Fruit fly (Drosophila melanogaster) S2 (cell line): Measurements from ENCODE around the gene CG2260.

Source experiments
- CG8478 ChIP-seq: fragments of >200 bp; optimal IDR thresholded peaks from 2 replicates; lab custom pipeline; 2018
- CTCF ChIP-seq, 2 experiments: fragments of >200 bp; optimal IDR thresholded peaks; 2 replicates each; lab custom pipeline; 2018

The CG2260 gene

dm6 chrX:8114476-8115342 lies 6.2 kb downstream of the CG2260 start:
- TF ChIP-seq CTCF (optimal IDR thresholded peaks at IDR 0.05; lab: Kevin White, UChicago) = no peak
- TF ChIP-seq CG8478 (lab: Kevin White, UChicago) = no peak

- TF ChIP-seq CG8478 (lab: Kevin White, UChicago) (no peak), CTCF (optimal IDR thresholded peaks at IDR 0.05; lab: Kevin White, UChicago) (no peak)
These were observed 7.3 kb downstream of the CG2260 start for dm6 chrX:8113386-8114279.

dm6 chrX:8112715-8113114 lies 8.2 kb downstream of the CG2260 start:
- TF ChIP-seq CTCF (optimal IDR thresholded peaks at IDR 0.05; lab: Kevin White, UChicago) (no peak), CG8478 (lab: Kevin White, UChicago) (no peak)

DNA sequence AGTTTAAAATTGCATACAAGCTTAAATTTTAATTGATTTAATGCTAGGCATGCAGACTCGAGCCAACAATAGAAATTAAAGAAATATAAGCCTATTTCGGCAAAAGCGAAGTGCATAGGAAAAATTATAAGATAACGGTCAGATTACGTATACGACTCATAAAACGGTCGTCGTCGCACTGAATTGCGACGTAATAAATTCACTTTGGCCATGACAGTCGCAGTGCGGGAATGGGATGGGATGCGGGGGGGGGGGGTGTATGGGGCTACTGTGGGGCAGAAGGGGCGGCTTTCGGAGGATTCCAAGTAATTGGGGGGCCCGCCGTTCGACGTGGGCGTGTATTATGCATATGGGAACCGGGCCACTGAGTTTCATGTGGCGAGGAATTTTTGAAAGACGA lies 10.0 kb downstream of the CG2260 start:
- TF ChIP-seq CTCF (optimal IDR thresholded peaks at IDR 0.05; lab: Kevin White, UChicago) (no peak), CG8478 (lab: Kevin White, UChicago) (no peak)

- TF ChIP-seq CG8478 (lab: Kevin White, UChicago) (no peak), CTCF (optimal IDR thresholded peaks at IDR 0.05; lab: Kevin White, UChicago) (no peak)
These were observed 13.0 kb downstream of the CG2260 start for dm6 chrX:8107936-8108335.

DNA sequence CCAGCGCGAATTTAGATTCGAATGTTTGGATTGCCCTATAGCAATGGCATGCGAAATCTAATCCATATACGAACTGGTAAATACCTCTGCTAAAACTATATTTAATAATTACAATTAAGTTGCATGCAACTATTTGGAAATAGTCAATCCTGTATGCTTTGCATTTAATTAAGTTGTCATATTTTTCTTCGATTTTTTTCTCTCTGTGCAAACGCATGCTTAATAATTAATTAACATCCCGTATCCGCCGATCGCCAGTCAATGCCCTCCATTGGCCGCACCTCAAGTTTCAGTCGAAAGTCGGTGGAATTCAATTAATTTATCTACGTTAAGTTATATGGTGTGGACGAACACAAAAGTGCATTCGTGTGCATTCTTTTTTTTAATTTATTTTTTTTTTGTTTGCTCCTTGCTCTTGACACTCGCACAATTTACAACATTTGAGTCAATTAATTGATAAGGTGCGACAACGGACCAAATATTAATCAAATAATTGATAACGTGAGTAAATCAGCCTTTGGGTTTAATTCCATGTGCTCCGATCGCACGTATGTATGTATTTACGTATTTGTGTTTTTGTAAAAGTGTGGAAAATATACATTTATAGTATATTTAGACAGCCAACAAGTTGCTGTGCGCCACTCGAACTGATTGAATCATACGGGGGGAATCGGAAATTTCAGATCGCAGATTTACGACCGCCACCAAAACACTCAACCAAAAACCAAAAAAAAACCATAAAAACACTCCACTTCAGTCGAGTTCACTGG lies 14.5 kb downstream of the CG2260 start:
- TF ChIP-seq CG8478 (lab: Kevin White, UChicago) (no peak), CTCF (optimal IDR thresholded peaks at IDR 0.05; lab: Kevin White, UChicago) (no peak)

DNA sequence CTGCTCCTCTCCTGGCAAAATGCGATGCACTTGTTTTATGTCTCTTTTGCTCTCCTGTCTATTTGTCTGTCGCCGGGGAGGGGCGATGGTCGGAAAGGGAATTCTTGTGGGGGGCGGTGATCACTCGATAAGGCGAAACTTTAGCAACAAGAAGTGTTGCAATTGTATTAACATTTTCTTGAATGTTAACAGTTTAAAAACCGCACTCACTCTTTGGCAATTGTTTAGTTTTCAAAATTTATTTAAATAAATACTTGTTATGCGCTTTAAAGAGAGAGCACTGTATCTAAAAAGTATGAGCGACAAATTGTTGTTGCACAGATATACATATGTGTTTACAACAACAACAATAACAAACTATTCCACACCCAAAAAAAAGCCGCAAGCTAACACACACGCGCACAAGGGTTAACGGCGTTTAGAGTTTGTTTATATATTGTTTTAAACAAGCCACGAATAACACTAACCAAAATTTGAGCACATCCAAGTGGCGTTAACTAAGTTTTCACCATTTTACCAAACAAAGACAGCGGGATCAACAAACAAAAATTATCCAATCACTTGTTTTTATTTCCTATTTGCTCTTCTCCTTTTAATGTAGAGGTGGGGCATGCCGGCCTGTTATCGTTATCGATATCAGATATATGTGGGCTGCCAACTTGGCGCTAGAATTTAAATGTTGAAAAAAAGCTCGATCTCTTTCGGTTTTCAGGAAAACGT lies 19.3 kb downstream of the CG2260 start, which contains the start of gene CG2258:
Gene CG2258 (minus strand): TSS at position 617 of the 720 bp plus-strand sequence.
- no peak for TF ChIP-seq CTCF (optimal IDR thresholded peaks at IDR 0.05; lab: Kevin White, UChicago)
- no peak for TF ChIP-seq CG8478 (lab: Kevin White, UChicago)

DNA sequence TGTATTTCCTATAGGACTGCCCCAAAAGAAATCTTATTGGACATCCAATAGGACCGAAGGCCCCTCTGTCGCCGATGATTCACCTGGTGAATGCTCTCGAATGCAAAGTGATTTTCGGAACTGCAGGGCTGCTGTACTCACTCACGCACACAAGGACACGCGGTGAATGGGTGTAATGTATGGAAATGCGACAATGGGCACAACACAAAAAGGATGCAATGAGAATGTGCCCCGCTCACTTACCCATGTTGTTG lies 20.2 kb downstream of the CG2260 start:
- TF ChIP-seq CTCF (optimal IDR thresholded peaks at IDR 0.05; lab: Kevin White, UChicago) (no peak), CG8478 (lab: Kevin White, UChicago) (no peak)

DNA sequence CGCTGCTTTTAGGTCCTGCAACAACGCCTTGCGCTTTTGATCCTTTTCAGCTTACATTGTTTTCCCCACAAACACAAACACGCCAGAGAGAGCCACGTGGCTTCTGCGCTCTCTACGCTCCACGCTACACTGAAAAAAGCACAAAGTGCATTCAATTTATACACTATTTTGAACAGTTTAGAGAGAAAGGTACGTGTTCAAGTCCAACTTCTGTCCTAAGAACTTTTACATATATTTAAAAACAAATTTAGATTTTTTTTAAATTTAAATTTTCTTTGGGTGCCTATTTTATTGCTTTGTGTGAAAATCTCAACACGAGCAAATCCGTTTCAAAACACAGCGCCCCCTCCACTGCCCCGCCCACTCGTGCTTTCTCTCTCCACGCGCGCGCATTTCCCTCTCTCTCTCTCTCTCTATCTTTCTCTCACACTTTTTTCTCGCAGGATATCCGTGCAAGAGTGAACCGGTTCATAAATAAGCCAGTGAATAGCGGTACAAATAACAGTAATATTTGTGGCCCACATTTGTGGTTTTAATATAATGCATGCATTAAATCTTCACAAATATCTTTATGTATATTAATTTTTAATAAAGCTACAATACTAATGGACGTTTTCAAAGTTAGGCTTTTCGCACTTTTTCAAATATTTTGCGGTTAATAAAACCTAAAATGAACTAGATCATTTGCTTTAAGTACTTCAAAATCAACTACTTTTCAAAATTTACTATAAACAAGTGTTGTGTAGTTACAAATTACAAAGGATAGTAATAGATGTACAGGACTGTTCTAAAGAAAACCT lies 20.7 kb downstream of the CG2260 start:
- no peak for TF ChIP-seq CG8478 (lab: Kevin White, UChicago)
- TF ChIP-seq CTCF (optimal IDR thresholded peaks at IDR 0.05; lab: Kevin White, UChicago) = no peak

DNA sequence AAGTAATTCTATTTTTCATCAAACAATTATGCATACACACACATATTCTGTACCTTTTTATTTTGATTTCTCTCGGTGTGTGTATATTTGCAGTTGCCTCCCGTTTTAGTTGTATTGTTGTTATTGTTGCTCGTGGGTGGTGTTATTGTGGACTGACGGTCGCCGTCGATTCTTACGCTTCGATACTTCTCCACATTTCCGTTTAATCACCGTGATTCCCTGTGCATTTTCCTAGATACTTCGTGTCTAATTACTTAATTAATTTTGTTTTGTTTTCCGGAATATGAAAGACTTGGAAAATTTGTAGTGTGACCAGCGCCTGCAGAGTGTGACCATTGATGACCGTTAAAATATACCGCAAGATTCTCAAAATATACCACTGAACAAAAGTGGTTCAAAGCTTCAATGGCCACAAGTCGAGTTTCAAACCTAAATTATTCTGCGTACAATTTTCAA lies 27.2 kb downstream of the CG2260 start, which contains the start of gene UbcE2H:
Gene UbcE2H (minus strand): TSS at position 343 of the 456 bp plus-strand sequence.
- TF ChIP-seq CTCF (optimal IDR thresholded peaks at IDR 0.05; lab: Kevin White, UChicago) (peak in 1 of 2 experiments; percentile 50), CG8478 (lab: Kevin White, UChicago) (no peak)

dm6 chrX:8092893-8093721 lies 27.8 kb downstream of the CG2260 start:
- TF ChIP-seq CTCF (optimal IDR thresholded peaks at IDR 0.05; lab: Kevin White, UChicago) = no peak
- TF ChIP-seq CG8478 (lab: Kevin White, UChicago) = no peak

- TF ChIP-seq CG8478 (lab: Kevin White, UChicago) (no peak), CTCF (optimal IDR thresholded peaks at IDR 0.05; lab: Kevin White, UChicago) (no peak)
These were observed 28.8 kb downstream of the CG2260 start for dm6 chrX:8092075-8092682.
